Fruit fly (Drosophila melanogaster) whole organism, embryonic: ENCODE measurements around the gene Sytbeta.

Experiments used
- Bteb2 ChIP-seq: fragments of 200-800 bp; sonication (Bioruptor generic); optimal IDR thresholded peaks from 2 replicates; lab custom pipeline; 2016; ENCODE audit warnings: missing biosample characterization, missing genetic modification characterization
- CG1024 ChIP-seq: fragments of 200-800 bp; sonication (Bioruptor generic); IDR thresholded peaks from 2 replicates; pipeline ENCODE4 v1.3.6; 2022; ENCODE audit warnings: missing biosample characterization, missing genetic modification characterization
- CG10274 ChIP-seq: fragments of 200-800 bp; sonication (Bioruptor generic); optimal IDR thresholded peaks from 3 replicates; lab custom pipeline; 2017; ENCODE audit warnings: missing biosample characterization, mild to moderate bottlenecking, missing genetic modification characterization
- CG10959 ChIP-seq: fragments of 200-800 bp; sonication (Bioruptor generic); IDR thresholded peaks from 2 replicates; pipeline ENCODE4 v1.3.6; 2022; ENCODE audit warnings: missing biosample characterization, missing genetic modification characterization
- CG12104 ChIP-seq: fragments of 200-800 bp; sonication (Bioruptor generic); optimal IDR thresholded peaks from 3 replicates; lab custom pipeline; 2016; ENCODE audit warnings: missing biosample characterization, missing genetic modification characterization
- CG12299 ChIP-seq: fragments of 200-800 bp; sonication (Bioruptor generic); optimal IDR thresholded peaks from 2 replicates; lab custom pipeline; 2018; ENCODE audit warnings: missing biosample characterization, mild to moderate bottlenecking, missing genetic modification characterization
- CG12769 ChIP-seq: fragments of 200-800 bp; sonication (Bioruptor generic); optimal IDR thresholded peaks from 2 replicates; lab custom pipeline; 2019; ENCODE audit warnings: missing biosample characterization, mild to moderate bottlenecking, missing genetic modification characterization, moderate library complexity
- CG15479 ChIP-seq: fragments of 200-800 bp; sonication (Bioruptor generic); optimal IDR thresholded peaks from 3 replicates; lab custom pipeline; 2019; ENCODE audit warnings: missing biosample characterization, mild to moderate bottlenecking, missing genetic modification characterization, moderate library complexity
- CG15601 ChIP-seq: fragments of 200-800 bp; sonication (Bioruptor generic); optimal IDR thresholded peaks from 3 replicates; lab custom pipeline; 2019; ENCODE audit warnings: missing biosample characterization, mild to moderate bottlenecking, missing genetic modification characterization, moderate library complexity
- CG15696 ChIP-seq: fragments of 200-800 bp; sonication (Bioruptor generic); optimal IDR thresholded peaks from 2 replicates; lab custom pipeline; 2019; ENCODE audit warnings: missing biosample characterization, mild to moderate bottlenecking, missing genetic modification characterization, moderate library complexity
- CG18476 ChIP-seq: fragments of 200-800 bp; sonication (Bioruptor generic); optimal IDR thresholded peaks from 2 replicates; lab custom pipeline; 2016; ENCODE audit warnings: missing biosample characterization, mild to moderate bottlenecking, missing genetic modification characterization
- CG31441 ChIP-seq: fragments of 200-800 bp; sonication (Bioruptor generic); IDR thresholded peaks from 2 replicates; pipeline ENCODE4 v1.3.6; 2022; ENCODE audit warnings: missing biosample characterization, missing genetic modification characterization
- CG3281 ChIP-seq: fragments of 200-800 bp; sonication (Bioruptor generic); optimal IDR thresholded peaks from 3 replicates; lab custom pipeline; 2017; ENCODE audit warnings: missing biosample characterization, mild to moderate bottlenecking, missing genetic modification characterization
- CG6791 ChIP-seq: fragments of 200-800 bp; sonication (Bioruptor generic); IDR thresholded peaks from 3 replicates; pipeline ENCODE4 v1.3.6; 2022; ENCODE audit warnings: missing biosample characterization, missing genetic modification characterization; ENCODE audit not compliant: partially characterized antibody
- CG7745 ChIP-seq: fragments of 200-800 bp; sonication (Bioruptor generic); optimal IDR thresholded peaks from 2 replicates; lab custom pipeline; 2018; ENCODE audit warnings: missing biosample characterization, mild to moderate bottlenecking, missing genetic modification characterization, moderate library complexity
- CG8478 ChIP-seq: fragments of >200 bp; optimal IDR thresholded peaks from 2 replicates; lab custom pipeline; 2018
- CG9437 ChIP-seq: fragments of 200-800 bp; sonication (Bioruptor generic); optimal IDR thresholded peaks from 2 replicates; lab custom pipeline; 2018; ENCODE audit warnings: missing biosample characterization, mild to moderate bottlenecking, missing genetic modification characterization
- CG9797 ChIP-seq: fragments of 200-800 bp; sonication (Bioruptor generic); optimal IDR thresholded peaks from 3 replicates; lab custom pipeline; 2018; ENCODE audit warnings: missing biosample characterization, mild to moderate bottlenecking, missing genetic modification characterization
- D ChIP-seq, 2 experiments: fragments of 200-800 bp in 1 of 2; fragments of >200 bp in 1 of 2; sonication (Bioruptor generic) in 1 of 2; optimal IDR thresholded peaks; 2 replicates in 1 of 2; 3 replicates in 1 of 2; lab custom pipeline; 2017; ENCODE audit warnings: mild to moderate bottlenecking in 1 of 2, missing biosample characterization in 1 of 2, missing genetic modification characterization in 1 of 2, missing genetic modification reagents in 1 of 2
- D19B ChIP-seq: fragments of 200-800 bp; sonication (Bioruptor generic); optimal IDR thresholded peaks from 2 replicates; lab custom pipeline; 2017; ENCODE audit warnings: missing biosample characterization, mild to moderate bottlenecking, missing genetic modification characterization
- Hmr ChIP-seq: fragments of 200-800 bp; sonication (Bioruptor generic); optimal IDR thresholded peaks from 3 replicates; lab custom pipeline; 2017; ENCODE audit warnings: mild to moderate bottlenecking, missing biosample characterization, missing genetic modification reagents, missing genetic modification characterization
- Kr ChIP-seq: fragments of 200-800 bp; sonication (Bioruptor generic); optimal IDR thresholded peaks from 2 replicates; lab custom pipeline; 2017; ENCODE audit warnings: missing biosample characterization, mild to moderate bottlenecking, missing genetic modification characterization
- Med ChIP-seq: fragments of 200-800 bp; sonication (Bioruptor generic); peaks from one replicate; lab custom pipeline; 2016; ENCODE audit warnings: missing biosample characterization, missing genetic modification characterization, mild to moderate bottlenecking, inconsistent platforms, moderate library complexity
- Neu2 ChIP-seq: fragments of 200-800 bp; sonication (Bioruptor generic); optimal IDR thresholded peaks from 3 replicates; lab custom pipeline; 2016; ENCODE audit warnings: missing biosample characterization, missing genetic modification characterization, borderline replicate concordance
- Nf-YB ChIP-seq: fragments of 200-800 bp; sonication (Bioruptor generic); optimal IDR thresholded peaks from 3 replicates; lab custom pipeline; 2019; ENCODE audit warnings: missing biosample characterization, mild to moderate bottlenecking, missing genetic modification characterization, moderate library complexity
- Nf-YC ChIP-seq: fragments of 200-800 bp; optimal IDR thresholded peaks from 3 replicates; lab custom pipeline; 2019; ENCODE audit warnings: missing biosample characterization, mild to moderate bottlenecking, missing genetic modification characterization, moderate library complexity
- Tbp ChIP-seq: fragments of >200 bp; optimal IDR thresholded peaks from 2 replicates; lab custom pipeline; 2018; ENCODE audit warnings: missing biosample characterization, missing genetic modification characterization
- chm ChIP-seq: fragments of 200-800 bp; sonication (Bioruptor generic); IDR thresholded peaks from 2 replicates; pipeline ENCODE4 v1.3.6; 2022; ENCODE audit warnings: missing biosample characterization, missing genetic modification characterization
- crc ChIP-seq: fragments of 200-800 bp; sonication (Bioruptor generic); optimal IDR thresholded peaks from 2 replicates; lab custom pipeline; 2016; ENCODE audit warnings: missing biosample characterization, missing genetic modification characterization
- ems ChIP-seq: fragments of 200-800 bp; sonication (Bioruptor generic); optimal IDR thresholded peaks from 3 replicates; lab custom pipeline; 2016; ENCODE audit warnings: missing biosample characterization, missing genetic modification characterization
- hbn ChIP-seq: fragments of 200-800 bp; sonication (Bioruptor generic); IDR thresholded peaks from 2 replicates; pipeline ENCODE4 v1.3.6; 2022; ENCODE audit warnings: missing biosample characterization, missing genetic modification characterization; ENCODE audit not compliant: partially characterized antibody
- insv ChIP-seq, 2 experiments: fragments of 200-800 bp; sonication (Bioruptor generic); optimal IDR thresholded peaks; 3 replicates each; lab custom pipeline; 2016 to 2018; ENCODE audit warnings: missing biosample characterization in 2 of 2, missing genetic modification characterization in 2 of 2
- kni ChIP-seq: fragments of 200-800 bp; sonication (Bioruptor generic); optimal IDR thresholded peaks from 3 replicates; lab custom pipeline; 2017; ENCODE audit warnings: mild to moderate bottlenecking, missing biosample characterization, missing genetic modification reagents, missing genetic modification characterization
- knrl ChIP-seq: fragments of 200-800 bp; sonication (Bioruptor generic); IDR thresholded peaks from 3 replicates; pipeline ENCODE4 v1.3.6; 2022; ENCODE audit warnings: missing biosample characterization, missing genetic modification characterization; ENCODE audit not compliant: partially characterized antibody
- lilli ChIP-seq: fragments of 200-800 bp; sonication (Bioruptor generic); optimal IDR thresholded peaks from 3 replicates; lab custom pipeline; 2016; ENCODE audit warnings: missing biosample characterization, missing genetic modification characterization
- phol ChIP-seq: fragments of 200-800 bp; sonication (Bioruptor generic); optimal IDR thresholded peaks from 3 replicates; lab custom pipeline; 2018; ENCODE audit warnings: missing biosample characterization, mild to moderate bottlenecking, missing genetic modification characterization, moderate library complexity
- pros ChIP-seq: fragments of 200-800 bp; sonication (Bioruptor generic); optimal IDR thresholded peaks from 3 replicates; lab custom pipeline; 2019; ENCODE audit warnings: missing biosample characterization, mild to moderate bottlenecking, missing genetic modification characterization, moderate library complexity
- pzg ChIP-seq: fragments of 200-800 bp; sonication (Bioruptor generic); optimal IDR thresholded peaks from 3 replicates; lab custom pipeline; 2018; ENCODE audit warnings: missing biosample characterization, mild to moderate bottlenecking, missing genetic modification characterization, moderate library complexity
- sens ChIP-seq: fragments of 200-800 bp; sonication (Bioruptor generic); peaks from one replicate; lab custom pipeline; 2016; ENCODE audit warnings: missing biosample characterization, missing genetic modification characterization
- sisA ChIP-seq: fragments of 200-800 bp; sonication (Bioruptor generic); IDR thresholded peaks from 2 replicates; pipeline ENCODE4 v1.3.6; 2022; ENCODE audit warnings: missing biosample characterization, missing genetic modification characterization
- sqz ChIP-seq: fragments of 200-800 bp; sonication (Bioruptor generic); optimal IDR thresholded peaks from 3 replicates; lab custom pipeline; 2018; ENCODE audit warnings: missing biosample characterization, mild to moderate bottlenecking, missing genetic modification characterization
- tll ChIP-seq, 2 experiments: fragments of 200-800 bp in 1 of 2; fragments of >200 bp in 1 of 2; sonication (Bioruptor generic) in 1 of 2; optimal IDR thresholded peaks; 2 replicates each; lab custom pipeline; 2017 to 2019; ENCODE audit warnings: missing biosample characterization in 2 of 2, missing genetic modification characterization in 2 of 2, mild to moderate bottlenecking in 1 of 2, moderate library complexity in 1 of 2
- zfh1 ChIP-seq: fragments of 200-800 bp; sonication (Bioruptor generic); IDR thresholded peaks from 3 replicates; pipeline ENCODE4 v1.3.6; 2022; ENCODE audit warnings: missing biosample characterization, missing genetic modification characterization

Gene Sytbeta

DNA sequence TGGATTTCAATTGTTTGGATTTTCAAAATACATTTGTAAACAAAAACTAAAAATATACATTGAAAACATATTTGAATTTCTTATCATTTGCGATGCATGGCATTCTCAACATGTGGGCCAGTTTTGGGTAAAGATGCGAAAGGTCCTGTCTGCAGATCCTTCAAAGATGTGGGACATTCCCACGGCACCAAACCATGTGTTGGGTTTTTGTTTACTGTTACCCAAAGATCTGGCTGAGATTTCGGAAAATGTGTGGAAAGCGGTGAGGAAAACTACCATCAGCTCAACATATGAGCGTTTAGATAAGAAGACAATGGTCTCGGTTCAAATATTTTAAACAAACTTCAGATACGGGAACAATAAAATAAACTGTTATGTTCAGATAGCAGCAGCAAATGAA lies 88.8 kb downstream of the Sytbeta start (continued):
- TF ChIP-seq CG12299 (no peak), Bteb2 (GFP tag; lab: Kevin White, UChicago) (no peak), CG12769 (tag; lab: Kevin White, UChicago) (no peak), kni (GFP tag; lab: Kevin White, UChicago) (no peak), hbn (GFP tag; lab: Robert Waterston, UW) (no peak), CG1024 (GFP tag; lab: Robert Waterston, UW) (no peak), CG9797 (GFP tag; lab: Kevin White, UChicago) (no peak), phol (tag; lab: Kevin White, UChicago) (no peak), Kr (GFP tag; lab: Kevin White, UChicago) (no peak), Hmr (GFP tag; lab: Kevin White, UChicago) (no peak), crc (GFP tag; lab: Kevin White, UChicago) (no peak), sens (GFP tag; lab: Kevin White, UChicago) (peak; percentile 17), knrl (GFP tag; lab: Robert Waterston, UW) (no peak), CG12104 (GFP tag; lab: Kevin White, UChicago) (no peak), CG18476 (no peak), pzg (GFP tag; lab: Kevin White, UChicago) (no peak), CG15696 (peak; percentile 24), CG3281 (GFP tag; lab: Kevin White, UChicago) (no peak), CG7745 (tag; lab: Kevin White, UChicago) (no peak), CG10274 (GFP tag; lab: Kevin White, UChicago) (no peak)

dm6 chr3L:14974952-14975351 lies 89.8 kb downstream of the Sytbeta start:
- 0 out of 3 replicates have a peak, but pooled peaks have one; percentile 43 for TF ChIP-seq CG6791 (GFP tag; lab: Robert Waterston, UW)
- TF ChIP-seq sqz (GFP tag; lab: Kevin White, UChicago) = no peak
- peak; percentile 51; the same call in 1 of the 3 replicates for TF ChIP-seq zfh1 (GFP tag; lab: Robert Waterston, UW)
- peak; percentile 66 for TF ChIP-seq Nf-YC (tag; lab: Kevin White, UChicago)
- peak; percentile 22; the same call in 1 of the 2 replicates for TF ChIP-seq CG10959
- TF ChIP-seq insv (GFP tag; optimal IDR thresholded peaks at IDR 0.05; lab: Kevin White, UChicago) = peak in 1 of 2 experiments; percentile 32
- no peak for TF ChIP-seq CG15601 (tag; lab: Kevin White, UChicago)
- TF ChIP-seq Med (GFP tag; lab: Kevin White, UChicago) = peak; percentile 32
- TF ChIP-seq D19B (GFP tag; lab: Kevin White, UChicago) = no peak
- peak; percentile 8 for TF ChIP-seq Kr (GFP tag; lab: Kevin White, UChicago)
- TF ChIP-seq CG9437 (GFP tag; lab: Kevin White, UChicago) = no peak
- peak; percentile 13 for TF ChIP-seq Tbp (GFP tag; lab: Kevin White, UChicago)
- peak; percentile 50; the same call in 1 of the 2 replicates for TF ChIP-seq chm (GFP tag; lab: Robert Waterston, UW)
- TF ChIP-seq tll (GFP tag; optimal IDR thresholded peaks at IDR 0.05; lab: Kevin White, UChicago) = peak in 1 of 2 experiments; percentile 19
- peak; percentile 84 for TF ChIP-seq Nf-YB (GFP tag; lab: Kevin White, UChicago)
- TF ChIP-seq CG8478 = no peak
- peak; percentile 12 for TF ChIP-seq lilli
- peak; percentile 78 for TF ChIP-seq pros (GFP tag; lab: Kevin White, UChicago)
- peak; percentile 56 for TF ChIP-seq CG15479 (GFP tag; lab: Kevin White, UChicago)
- no peak for TF ChIP-seq sisA (GFP tag; lab: Robert Waterston, UW)
- TF ChIP-seq CG31441 (GFP tag; lab: Robert Waterston, UW) = no peak
- peak; percentile 92 for TF ChIP-seq D (optimal IDR thresholded peaks at IDR 0.05; lab: Kevin White, UChicago)
- no peak for TF ChIP-seq D (GFP tag; optimal IDR thresholded peaks at IDR 0.05; lab: Kevin White, UChicago)
- TF ChIP-seq Neu2 (GFP tag; lab: Kevin White, UChicago) = no peak
- TF ChIP-seq ems (GFP tag; lab: Kevin White, UChicago) = no peak
